Fruit fly (Drosophila melanogaster) whole organism, embryonic: Measurements from ENCODE around the gene gl.

Experiments
- Awh ChIP-seq: fragments of 200-800 bp; sonication (Bioruptor generic); IDR thresholded peaks from 2 replicates; pipeline ENCODE4, ENCODE4 v1.3.6; 2022; ENCODE audit warnings: missing biosample characterization, missing genetic modification characterization
- CG1024 ChIP-seq: fragments of 200-800 bp; sonication (Bioruptor generic); IDR thresholded peaks from 2 replicates; pipeline ENCODE4 v1.3.6; 2022; ENCODE audit warnings: missing biosample characterization, missing genetic modification characterization
- CG10267 ChIP-seq: fragments of 200-800 bp; sonication (Bioruptor generic); optimal IDR thresholded peaks from 2 replicates; lab custom pipeline; 2018; ENCODE audit warnings: missing biosample characterization, mild to moderate bottlenecking, missing genetic modification characterization, moderate library complexity
- CG11093 ChIP-seq: fragments of 200-800 bp; sonication (Bioruptor generic); IDR thresholded peaks from 3 replicates; pipeline ENCODE4 v1.3.6; 2022; ENCODE audit warnings: missing biosample characterization, missing genetic modification characterization
- CG12744 ChIP-seq: fragments of 200-800 bp; sonication (Bioruptor generic); optimal IDR thresholded peaks from 2 replicates; lab custom pipeline; 2016; ENCODE audit warnings: missing biosample characterization, missing genetic modification characterization
- CG14014 ChIP-seq: fragments of 200-800 bp; sonication (Bioruptor generic); IDR thresholded peaks from 2 replicates; pipeline ENCODE4 v1.3.6; 2022; ENCODE audit warnings: missing biosample characterization, missing genetic modification characterization
- CG15479 ChIP-seq: fragments of 200-800 bp; sonication (Bioruptor generic); optimal IDR thresholded peaks from 3 replicates; lab custom pipeline; 2019; ENCODE audit warnings: missing biosample characterization, mild to moderate bottlenecking, missing genetic modification characterization, moderate library complexity
- CG16779 ChIP-seq: fragments of 200-800 bp; sonication (Bioruptor generic); IDR thresholded peaks from 2 replicates; pipeline ENCODE4 v1.3.6; 2022; ENCODE audit warnings: missing biosample characterization, missing genetic modification characterization
- CG16815 ChIP-seq: fragments of 200-800 bp; sonication (Bioruptor generic); optimal IDR thresholded peaks from 3 replicates; lab custom pipeline; 2017; ENCODE audit warnings: missing biosample characterization, mild to moderate bottlenecking, missing genetic modification characterization
- CG18764 ChIP-seq: fragments of 200-800 bp; sonication (Bioruptor generic); optimal IDR thresholded peaks from 3 replicates; lab custom pipeline; 2016; ENCODE audit warnings: missing biosample characterization, missing genetic modification characterization
- CG30431 ChIP-seq: fragments of 200-800 bp; sonication (Bioruptor generic); optimal IDR thresholded peaks from 2 replicates; lab custom pipeline; 2017; ENCODE audit warnings: missing biosample characterization, missing genetic modification characterization
- CG31365 ChIP-seq: fragments of 200-800 bp; sonication (Bioruptor generic); optimal IDR thresholded peaks from 2 replicates; lab custom pipeline; 2018; ENCODE audit warnings: missing biosample characterization, mild to moderate bottlenecking, missing genetic modification characterization
- CG32532 ChIP-seq: fragments of 200-800 bp; sonication (Bioruptor generic); IDR thresholded peaks from 2 replicates; pipeline ENCODE4 v1.3.6; 2022; ENCODE audit warnings: missing biosample characterization, missing genetic modification characterization
- CG34376 ChIP-seq: fragments of 200-800 bp; sonication (Bioruptor generic); optimal IDR thresholded peaks from 2 replicates; lab custom pipeline; 2018; ENCODE audit warnings: missing biosample characterization, mild to moderate bottlenecking, missing genetic modification characterization
- CG6683 ChIP-seq: fragments of 200-800 bp; sonication (Bioruptor generic); optimal IDR thresholded peaks from 2 replicates; lab custom pipeline; 2017; ENCODE audit warnings: missing biosample characterization, mild to moderate bottlenecking, missing genetic modification characterization, missing genetic modification reagents
- CG8478 ChIP-seq: fragments of >200 bp; optimal IDR thresholded peaks from 2 replicates; lab custom pipeline; 2018
- CG8924 ChIP-seq: fragments of 200-800 bp; optimal IDR thresholded peaks from 3 replicates; lab custom pipeline; 2019; ENCODE audit warnings: missing biosample characterization, mild to moderate bottlenecking, missing genetic modification characterization, moderate library complexity
- Dip2 ChIP-seq: fragments of 200-800 bp; sonication (Bioruptor generic); IDR thresholded peaks from 2 replicates; pipeline ENCODE4 v1.3.6; 2022; ENCODE audit warnings: missing biosample characterization, missing genetic modification characterization
- Eip74EF ChIP-seq, 2 experiments: fragments of 200-800 bp in 1 of 2; fragments of >200 bp in 1 of 2; sonication (Bioruptor generic) in 1 of 2; optimal IDR thresholded peaks; 2 replicates each; lab custom pipeline; 2017 to 2019; ENCODE audit warnings: missing biosample characterization in 2 of 2, missing genetic modification characterization in 2 of 2, mild to moderate bottlenecking in 1 of 2, moderate library complexity in 1 of 2
- Gsc ChIP-seq: fragments of 200-800 bp; sonication (Bioruptor generic); IDR thresholded peaks from 2 replicates; pipeline ENCODE4 v1.3.6; 2022; ENCODE audit warnings: missing biosample characterization, missing genetic modification characterization
- Kr ChIP-seq: fragments of 200-800 bp; sonication (Bioruptor generic); optimal IDR thresholded peaks from 2 replicates; lab custom pipeline; 2017; ENCODE audit warnings: missing biosample characterization, mild to moderate bottlenecking, missing genetic modification characterization
- Max ChIP-seq: fragments of 200-800 bp; sonication (Bioruptor generic); optimal IDR thresholded peaks from 2 replicates; lab custom pipeline; 2016; ENCODE audit warnings: missing biosample characterization, mild to moderate bottlenecking, missing genetic modification characterization
- NFAT ChIP-seq: fragments of 200-800 bp; sonication (Bioruptor generic); IDR thresholded peaks from 2 replicates; pipeline ENCODE4 v1.3.6; 2022; ENCODE audit warnings: missing biosample characterization, missing genetic modification characterization
- Neu2 ChIP-seq: fragments of 200-800 bp; sonication (Bioruptor generic); optimal IDR thresholded peaks from 3 replicates; lab custom pipeline; 2016; ENCODE audit warnings: missing biosample characterization, missing genetic modification characterization, borderline replicate concordance
- bcd ChIP-seq: fragments of 200-800 bp; sonication (Bioruptor generic); optimal IDR thresholded peaks from 2 replicates; lab custom pipeline; 2017; ENCODE audit warnings: missing biosample characterization, mild to moderate bottlenecking, missing genetic modification characterization
- dan ChIP-seq: fragments of 200-800 bp; sonication (Bioruptor generic); IDR thresholded peaks from 2 replicates; pipeline ENCODE4 v1.3.6; 2022; ENCODE audit warnings: missing biosample characterization, missing genetic modification characterization
- dmrt99B ChIP-seq: fragments of 200-800 bp; sonication (Bioruptor generic); optimal IDR thresholded peaks from 2 replicates; lab custom pipeline; 2018; ENCODE audit warnings: missing biosample characterization, mild to moderate bottlenecking, missing genetic modification characterization, moderate library complexity
- dysf ChIP-seq: fragments of 200-800 bp; sonication (Bioruptor generic); IDR thresholded peaks from 3 replicates; pipeline ENCODE4 v1.3.6; 2022; ENCODE audit warnings: missing biosample characterization, missing genetic modification characterization
- ftz-f1 ChIP-seq: fragments of 200-800 bp; sonication (Bioruptor generic); optimal IDR thresholded peaks from 2 replicates; lab custom pipeline; 2016; ENCODE audit warnings: missing biosample characterization, missing genetic modification characterization
- gfzf ChIP-seq: fragments of 200-800 bp; sonication (Bioruptor generic); optimal IDR thresholded peaks from 2 replicates; lab custom pipeline; 2016; ENCODE audit warnings: missing biosample characterization, mild to moderate bottlenecking, missing genetic modification characterization, moderate library complexity
- gsb ChIP-seq: fragments of 200-800 bp; sonication (Bioruptor generic); IDR thresholded peaks from 2 replicates; pipeline ENCODE4 v1.3.6; 2022; ENCODE audit warnings: missing biosample characterization, missing genetic modification characterization
- inv ChIP-seq: fragments of 200-800 bp; sonication (Bioruptor generic); IDR thresholded peaks from 2 replicates; pipeline ENCODE4 v1.3.6; 2022; ENCODE audit warnings: missing biosample characterization, missing genetic modification characterization; ENCODE audit not compliant: partially characterized antibody
- mirr ChIP-seq: fragments of 200-800 bp; sonication (Bioruptor generic); optimal IDR thresholded peaks from 3 replicates; lab custom pipeline; 2018; ENCODE audit warnings: missing biosample characterization, mild to moderate bottlenecking, missing genetic modification characterization
- nom ChIP-seq: fragments of 200-800 bp; sonication (Bioruptor generic); optimal IDR thresholded peaks from 2 replicates; lab custom pipeline; 2017; ENCODE audit warnings: missing biosample characterization, missing genetic modification characterization, mild to moderate bottlenecking, moderate library complexity, missing genetic modification reagents
- pfk ChIP-seq: fragments of 200-800 bp; sonication (Bioruptor generic); optimal IDR thresholded peaks from 2 replicates; lab custom pipeline; 2018; ENCODE audit warnings: missing biosample characterization, mild to moderate bottlenecking, missing genetic modification characterization, moderate library complexity
- pita ChIP-seq: fragments of 200-800 bp; sonication (Bioruptor generic); optimal IDR thresholded peaks from 2 replicates; lab custom pipeline; 2017; ENCODE audit warnings: missing biosample characterization, mild to moderate bottlenecking, missing genetic modification characterization
- pros ChIP-seq: fragments of 200-800 bp; sonication (Bioruptor generic); optimal IDR thresholded peaks from 3 replicates; lab custom pipeline; 2019; ENCODE audit warnings: missing biosample characterization, mild to moderate bottlenecking, missing genetic modification characterization, moderate library complexity
- run ChIP-seq: fragments of 200-800 bp; sonication (Bioruptor generic); optimal IDR thresholded peaks from 3 replicates; lab custom pipeline; 2018; ENCODE audit warnings: missing biosample characterization, mild to moderate bottlenecking, missing genetic modification characterization
- sc ChIP-seq, 3 experiments: fragments of >200 bp in 2 of 3; fragments of 200-800 bp in 1 of 3; sonication (Bioruptor generic) in 1 of 3; optimal IDR thresholded peaks; 2 replicates in 2 of 3; 3 replicates in 1 of 3; lab custom pipeline; 2017; ENCODE audit warnings: mild to moderate bottlenecking in 1 of 3, missing biosample characterization in 1 of 3, missing genetic modification characterization in 1 of 3, missing genetic modification reagents in 1 of 3
- seq ChIP-seq: fragments of 200-800 bp; sonication (Bioruptor generic); IDR thresholded peaks from 2 replicates; pipeline ENCODE4 v1.3.6; 2022; ENCODE audit warnings: missing biosample characterization, missing genetic modification characterization
- sna ChIP-seq: fragments of 200-800 bp; sonication (Bioruptor generic); IDR thresholded peaks from 2 replicates; pipeline ENCODE4 v1.3.6; 2022; ENCODE audit warnings: missing biosample characterization, missing genetic modification characterization; ENCODE audit not compliant: partially characterized antibody
- sug ChIP-seq: fragments of 200-800 bp; optimal IDR thresholded peaks from 2 replicates; lab custom pipeline; 2019; ENCODE audit warnings: missing biosample characterization, mild to moderate bottlenecking, missing genetic modification characterization, moderate library complexity
- tgo ChIP-seq: fragments of 200-800 bp; sonication (Bioruptor generic); IDR thresholded peaks from 3 replicates; pipeline ENCODE4 v1.3.6; 2022; ENCODE audit warnings: missing biosample characterization, missing genetic modification characterization
- tup ChIP-seq: fragments of 200-800 bp; sonication (Bioruptor generic); optimal IDR thresholded peaks from 2 replicates; lab custom pipeline; 2016; ENCODE audit warnings: missing biosample characterization, mild to moderate bottlenecking, missing genetic modification characterization, moderate library complexity
- usp ChIP-seq: fragments of >200 bp; optimal IDR thresholded peaks from 2 replicates; lab custom pipeline; 2017; ENCODE audit warnings: missing biosample characterization, missing genetic modification characterization
- vfl ChIP-seq: fragments of 200-800 bp; sonication (Bioruptor generic); optimal IDR thresholded peaks from 2 replicates; lab custom pipeline; 2016; ENCODE audit warnings: missing biosample characterization, missing genetic modification characterization
- wek ChIP-seq: fragments of 200-800 bp; sonication (Bioruptor generic); optimal IDR thresholded peaks from 3 replicates; lab custom pipeline; 2018; ENCODE audit warnings: missing biosample characterization, mild to moderate bottlenecking, missing genetic modification characterization, moderate library complexity

Gene gl

dm6 chr3R:18396801-18397604 lies 24.5 kb upstream of the gl start, which contains the start of gene Vti1b (continued):
- TF ChIP-seq gfzf (GFP tag; lab: Kevin White, UChicago): peak; percentile 7
- TF ChIP-seq CG18764 (GFP tag; lab: Kevin White, UChicago): peak; percentile 79
- TF ChIP-seq pros: peak; percentile 95
- peak; percentile 60 for TF ChIP-seq wek (GFP tag; lab: Kevin White, UChicago)
- peak; percentile 96 for TF ChIP-seq CG8924
- no peak for TF ChIP-seq CG8478 (lab: Kevin White, UChicago)
- no peak for TF ChIP-seq sc (optimal IDR thresholded peaks at IDR 0.05; lab: Kevin White, UChicago)
- peak; percentile 93 for TF ChIP-seq sc (GFP tag; optimal IDR thresholded peaks at IDR 0.05; lab: Kevin White, UChicago)
- peak; percentile 83 for TF ChIP-seq CG31365 (tag; lab: Kevin White, UChicago)
- peak in 1 of 2 experiments; percentile 92 for TF ChIP-seq Eip74EF (GFP tag; optimal IDR thresholded peaks at IDR 0.05; lab: Kevin White, UChicago)
- TF ChIP-seq NFAT: peak; percentile 85
- TF ChIP-seq vfl: peak; percentile 78
- peak; percentile 41 for TF ChIP-seq Neu2 (GFP tag; lab: Kevin White, UChicago)
- peak; percentile 54 for TF ChIP-seq Kr (GFP tag; lab: Kevin White, UChicago)
- TF ChIP-seq nom (GFP tag; lab: Kevin White, UChicago): peak; percentile 82
- TF ChIP-seq seq (GFP tag; lab: Robert Waterston, UW): peak; percentile 89
- TF ChIP-seq CG6683 (GFP tag; lab: Kevin White, UChicago): peak; percentile 85
- TF ChIP-seq pfk (GFP tag; lab: Kevin White, UChicago): no peak
- TF ChIP-seq dmrt99B (tag; lab: Kevin White, UChicago): peak; percentile 95
- no peak for TF ChIP-seq usp (GFP tag; lab: Kevin White, UChicago)
- no peak for TF ChIP-seq CG15479 (GFP tag; lab: Kevin White, UChicago)
- no peak for TF ChIP-seq pita (GFP tag; lab: Kevin White, UChicago)
- peak; percentile 93 for TF ChIP-seq dysf
- peak; percentile 79 for TF ChIP-seq tup (GFP tag; lab: Kevin White, UChicago)
- peak; percentile 77; the same call in 1 of the 2 replicates for TF ChIP-seq CG16779
- peak; percentile 90 for TF ChIP-seq CG12744 (GFP tag; lab: Kevin White, UChicago)
- peak; percentile 95 for TF ChIP-seq Max (GFP tag; lab: Kevin White, UChicago)
- TF ChIP-seq mirr (GFP tag; lab: Kevin White, UChicago): peak; percentile 69
- TF ChIP-seq inv (GFP tag; lab: Robert Waterston, UW): no peak
- peak; percentile 82 for TF ChIP-seq Gsc (GFP tag; lab: Robert Waterston, UW)
- peak; percentile 56 for TF ChIP-seq CG34376
- TF ChIP-seq CG10267 (tag; lab: Kevin White, UChicago): peak; percentile 90
- TF ChIP-seq bcd (GFP tag; lab: Kevin White, UChicago): peak; percentile 94
- peak; percentile 87 for TF ChIP-seq CG1024
- peak; percentile 74 for TF ChIP-seq gsb (GFP tag; lab: Robert Waterston, UW)
- peak; percentile 77 for TF ChIP-seq run
- TF ChIP-seq CG11093 (GFP tag; lab: Robert Waterston, UW): peak; percentile 93
- TF ChIP-seq Dip2 (GFP tag; lab: Robert Waterston, UW): no peak
- peak; percentile 90 for TF ChIP-seq CG14014 (GFP tag; lab: Robert Waterston, UW)
- TF ChIP-seq CG16815: peak; percentile 94
- TF ChIP-seq tgo (GFP tag; lab: Robert Waterston, UW): peak; percentile 94
- TF ChIP-seq CG30431: peak; percentile 92
- peak; percentile 87 for TF ChIP-seq CG32532 (GFP tag; lab: Robert Waterston, UW)
- peak; percentile 83 for TF ChIP-seq dan (GFP tag; lab: Robert Waterston, UW)
- peak; percentile 93 for TF ChIP-seq ftz-f1
- peak; percentile 84 for TF ChIP-seq Awh (GFP tag; lab: Robert Waterston, UW)
- TF ChIP-seq sug (tag; lab: Kevin White, UChicago): peak; percentile 80
- TF ChIP-seq sna: 0 out of 2 replicates have a peak, but pooled peaks have one; percentile 31
